Fruit fly (Drosophila melanogaster) whole organism, embryonic: ENCODE measurements around the gene Lerp.
A peak's percentile ranks its signal among the peaks of the same experiment; 100 is the strongest.

Source experiments
- Atf-2 ChIP-seq: fragments of 200-800 bp; sonication (Bioruptor generic); optimal IDR thresholded peaks from 2 replicates; lab custom pipeline; 2016; ENCODE audit warnings: missing biosample characterization, missing genetic modification characterization
- Awh ChIP-seq: fragments of 200-800 bp; sonication (Bioruptor generic); IDR thresholded peaks from 2 replicates; pipeline ENCODE4, ENCODE4 v1.3.6; 2022; ENCODE audit warnings: missing biosample characterization, missing genetic modification characterization
- B-H2 ChIP-seq: fragments of 200-800 bp; sonication (Bioruptor generic); optimal IDR thresholded peaks from 2 replicates; lab custom pipeline; 2018; ENCODE audit warnings: missing biosample characterization, mild to moderate bottlenecking, missing genetic modification characterization
- CG10565 ChIP-seq: fragments of 200-800 bp; sonication (Bioruptor generic); optimal IDR thresholded peaks from 3 replicates; lab custom pipeline; 2016; ENCODE audit warnings: missing biosample characterization, mild to moderate bottlenecking, missing genetic modification characterization
- CG10654 ChIP-seq: fragments of 200-800 bp; sonication (Bioruptor generic); optimal IDR thresholded peaks from 2 replicates; lab custom pipeline; 2016; ENCODE audit warnings: missing biosample characterization, missing genetic modification characterization
- CG11085 ChIP-seq: fragments of 200-800 bp; sonication (Bioruptor generic); IDR thresholded peaks from 2 replicates; pipeline ENCODE4 v1.3.6; 2022; ENCODE audit warnings: missing biosample characterization, missing genetic modification characterization
- CG11696 ChIP-seq: fragments of 200-800 bp; sonication (Bioruptor generic); IDR thresholded peaks from 2 replicates; pipeline ENCODE4 v1.3.6; 2022; ENCODE audit warnings: missing biosample characterization, missing genetic modification characterization
- CG12071 ChIP-seq: fragments of 200-800 bp; sonication (Bioruptor generic); optimal IDR thresholded peaks from 3 replicates; lab custom pipeline; 2018; ENCODE audit warnings: missing biosample characterization, mild to moderate bottlenecking, missing genetic modification characterization
- CG12104 ChIP-seq: fragments of 200-800 bp; sonication (Bioruptor generic); optimal IDR thresholded peaks from 3 replicates; lab custom pipeline; 2016; ENCODE audit warnings: missing biosample characterization, missing genetic modification characterization
- CG12219 ChIP-seq: fragments of 200-800 bp; sonication (Bioruptor generic); optimal IDR thresholded peaks from 3 replicates; lab custom pipeline; 2018; ENCODE audit warnings: missing biosample characterization, mild to moderate bottlenecking, missing genetic modification characterization
- CG1602 ChIP-seq: fragments of 200-800 bp; sonication (Bioruptor generic); optimal IDR thresholded peaks from 3 replicates; lab custom pipeline; 2016; ENCODE audit warnings: missing biosample characterization, missing genetic modification characterization
- CG17328 ChIP-seq: fragments of 200-800 bp; sonication (Bioruptor generic); IDR thresholded peaks from 2 replicates; pipeline ENCODE4 v1.3.6; 2022; ENCODE audit warnings: missing biosample characterization, missing genetic modification characterization
- CG17361 ChIP-seq: fragments of 200-800 bp; sonication (Bioruptor generic); IDR thresholded peaks from 3 replicates; pipeline ENCODE4 v1.3.6; 2022; ENCODE audit warnings: missing biosample characterization, missing genetic modification characterization
- CG2889 ChIP-seq: fragments of 200-800 bp; sonication (Bioruptor generic); IDR thresholded peaks from 3 replicates; pipeline ENCODE4 v1.3.6; 2022; ENCODE audit warnings: missing biosample characterization, missing genetic modification characterization
- CG30020 ChIP-seq: fragments of 200-800 bp; optimal IDR thresholded peaks from 2 replicates; lab custom pipeline; 2019; ENCODE audit warnings: missing biosample characterization, mild to moderate bottlenecking, missing genetic modification characterization, moderate library complexity
- CG33557 ChIP-seq: fragments of 200-800 bp; sonication (Bioruptor generic); optimal IDR thresholded peaks from 2 replicates; lab custom pipeline; 2019; ENCODE audit warnings: missing biosample characterization, mild to moderate bottlenecking, missing genetic modification characterization, moderate library complexity
- CG3726 ChIP-seq: fragments of 200-800 bp; sonication (Bioruptor generic); IDR thresholded peaks from 3 replicates; pipeline ENCODE4, ENCODE4 v1.3.6; 2022; ENCODE audit warnings: missing biosample characterization, missing genetic modification characterization
- CG4328 ChIP-seq: fragments of 200-800 bp; sonication (Bioruptor generic); optimal IDR thresholded peaks from 3 replicates; lab custom pipeline; 2017; ENCODE audit warnings: missing biosample characterization, missing genetic modification reagents, missing genetic modification characterization
- CG4360 ChIP-seq: fragments of 200-800 bp; sonication (Bioruptor generic); IDR thresholded peaks from 2 replicates; pipeline ENCODE4 v1.3.6; 2022; ENCODE audit warnings: missing biosample characterization, missing genetic modification characterization
- CG4617 ChIP-seq: fragments of 200-800 bp; sonication (Bioruptor generic); optimal IDR thresholded peaks from 3 replicates; lab custom pipeline; 2016; ENCODE audit warnings: missing biosample characterization, missing genetic modification characterization, borderline replicate concordance
- CG4854 ChIP-seq: fragments of 200-800 bp; sonication (Bioruptor generic); optimal IDR thresholded peaks from 2 replicates; lab custom pipeline; 2016; ENCODE audit warnings: missing biosample characterization, missing genetic modification characterization, inconsistent platforms
- CG5180 ChIP-seq: fragments of 200-800 bp; sonication (Bioruptor generic); optimal IDR thresholded peaks from 3 replicates; lab custom pipeline; 2017; ENCODE audit warnings: missing biosample characterization, missing genetic modification characterization, mild to moderate bottlenecking, moderate library complexity, missing genetic modification reagents
- CG6254 ChIP-seq: fragments of 200-800 bp; sonication (Bioruptor generic); optimal IDR thresholded peaks from 3 replicates; lab custom pipeline; 2017; ENCODE audit warnings: mild to moderate bottlenecking, missing biosample characterization, missing genetic modification reagents, missing genetic modification characterization
- CG7271 ChIP-seq: fragments of 200-800 bp; sonication (Bioruptor generic); optimal IDR thresholded peaks from 2 replicates; lab custom pipeline; 2018; ENCODE audit warnings: missing biosample characterization, mild to moderate bottlenecking, missing genetic modification characterization, moderate library complexity
- CG9215 ChIP-seq: fragments of 200-800 bp; sonication (Bioruptor generic); IDR thresholded peaks from 2 replicates; pipeline ENCODE4 v1.3.6; 2022; ENCODE audit warnings: missing biosample characterization, missing genetic modification characterization
- CG9797 ChIP-seq: fragments of 200-800 bp; sonication (Bioruptor generic); optimal IDR thresholded peaks from 3 replicates; lab custom pipeline; 2018; ENCODE audit warnings: missing biosample characterization, mild to moderate bottlenecking, missing genetic modification characterization
- Dbx ChIP-seq: fragments of 200-800 bp; sonication (Bioruptor generic); IDR thresholded peaks from 3 replicates; pipeline ENCODE4 v1.3.6; 2022; ENCODE audit warnings: missing biosample characterization, missing genetic modification characterization
- E2f2 ChIP-seq: fragments of 200-800 bp; sonication (Bioruptor generic); IDR thresholded peaks from 2 replicates; pipeline ENCODE4 v1.3.6; 2022; ENCODE audit warnings: missing biosample characterization, missing genetic modification characterization
- Ets97D ChIP-seq: fragments of 200-800 bp; sonication (Bioruptor generic); optimal IDR thresholded peaks from 3 replicates; lab custom pipeline; 2016; ENCODE audit warnings: missing biosample characterization, missing genetic modification characterization
- Gsc ChIP-seq: fragments of 200-800 bp; sonication (Bioruptor generic); IDR thresholded peaks from 2 replicates; pipeline ENCODE4 v1.3.6; 2022; ENCODE audit warnings: missing biosample characterization, missing genetic modification characterization
- H2.0 ChIP-seq: fragments of 200-800 bp; sonication (Bioruptor generic); IDR thresholded peaks from 2 replicates; pipeline ENCODE4 v1.3.6; 2022; ENCODE audit warnings: missing biosample characterization, missing genetic modification characterization
- Kr ChIP-seq: fragments of 200-800 bp; sonication (Bioruptor generic); optimal IDR thresholded peaks from 2 replicates; lab custom pipeline; 2017; ENCODE audit warnings: missing biosample characterization, mild to moderate bottlenecking, missing genetic modification characterization
- Oaz ChIP-seq: fragments of 200-800 bp; sonication (Bioruptor generic); IDR thresholded peaks from 2 replicates; pipeline ENCODE4 v1.3.6; 2022; ENCODE audit warnings: missing biosample characterization, missing genetic modification characterization
- Opbp ChIP-seq: fragments of 200-800 bp; sonication (Bioruptor generic); IDR thresholded peaks from 3 replicates; pipeline ENCODE4 v1.3.6; 2022; ENCODE audit warnings: missing biosample characterization, missing genetic modification characterization; ENCODE audit not compliant: partially characterized antibody
- Sry-δ ChIP-seq: fragments of 200-800 bp; sonication (Bioruptor generic); optimal IDR thresholded peaks from 2 replicates; lab custom pipeline; 2016; ENCODE audit warnings: missing biosample characterization, missing genetic modification characterization
- TFAM ChIP-seq: fragments of 200-800 bp; sonication (Bioruptor generic); optimal IDR thresholded peaks from 2 replicates; lab custom pipeline; 2017; ENCODE audit warnings: missing biosample characterization, missing genetic modification characterization, inconsistent platforms
- YL-1 ChIP-seq: fragments of 200-800 bp; sonication (Bioruptor generic); optimal IDR thresholded peaks from 3 replicates; lab custom pipeline; 2017; ENCODE audit warnings: missing biosample characterization, mild to moderate bottlenecking, missing genetic modification characterization
- caup ChIP-seq: fragments of 200-800 bp; sonication (Bioruptor generic); optimal IDR thresholded peaks from 3 replicates; lab custom pipeline; 2017; ENCODE audit warnings: missing biosample characterization, mild to moderate bottlenecking, missing genetic modification characterization, moderate library complexity; ENCODE audit not compliant: severe bottlenecking
- ci ChIP-seq: fragments of 200-800 bp; sonication (Bioruptor generic); IDR thresholded peaks from 3 replicates; pipeline ENCODE4 v1.3.6; 2022; ENCODE audit warnings: missing biosample characterization, missing genetic modification characterization
- croc ChIP-seq: fragments of 200-800 bp; sonication (Bioruptor generic); conservative IDR thresholded peaks from 3 replicates; pipeline ENCODE4 v1.3.6; 2022; ENCODE audit warnings: missing biosample characterization, missing genetic modification characterization
- hb ChIP-seq: fragments of 200-800 bp; sonication (Bioruptor generic); IDR thresholded peaks from 3 replicates; pipeline ENCODE4 v1.3.6; 2022; ENCODE audit warnings: missing biosample characterization, missing genetic modification characterization; ENCODE audit not compliant: partially characterized antibody
- mld ChIP-seq: fragments of 200-800 bp; sonication (Bioruptor generic); IDR thresholded peaks from 3 replicates; pipeline ENCODE4 v1.3.6; 2022; ENCODE audit warnings: missing biosample characterization, missing genetic modification characterization; ENCODE audit not compliant: partially characterized antibody
- pan ChIP-seq, 4 experiments: fragments of >200 bp in 3 of 4; fragments of 200-800 bp in 1 of 4; sonication (Bioruptor generic) in 1 of 4; optimal IDR thresholded peaks in 3 of 4; IDR thresholded peaks in 1 of 4; 2 replicates each; pipeline versions ENCODE4 v1.3.6 to Lab custom; 2017 to 2022; ENCODE audit warnings: missing biosample characterization in 2 of 4, missing genetic modification characterization in 2 of 4, mixed read lengths in 1 of 4
- peb ChIP-seq: fragments of 200-800 bp; sonication (Bioruptor generic); IDR thresholded peaks from 2 replicates; pipeline ENCODE4 v1.3.6; 2022; ENCODE audit warnings: missing biosample characterization, missing genetic modification characterization
- pfk ChIP-seq: fragments of 200-800 bp; sonication (Bioruptor generic); optimal IDR thresholded peaks from 2 replicates; lab custom pipeline; 2018; ENCODE audit warnings: missing biosample characterization, mild to moderate bottlenecking, missing genetic modification characterization, moderate library complexity
- psq ChIP-seq: fragments of 200-800 bp; sonication (Bioruptor generic); optimal IDR thresholded peaks from 2 replicates; lab custom pipeline; 2017; ENCODE audit warnings: missing biosample characterization, missing genetic modification characterization
- row ChIP-seq: fragments of 200-800 bp; sonication (Bioruptor generic); IDR thresholded peaks from 3 replicates; pipeline ENCODE4 v1.3.6; 2022; ENCODE audit warnings: missing biosample characterization, missing genetic modification characterization
- scrt ChIP-seq: fragments of 200-800 bp; sonication (Bioruptor generic); optimal IDR thresholded peaks from 2 replicates; lab custom pipeline; 2018; ENCODE audit warnings: missing biosample characterization, mild to moderate bottlenecking, missing genetic modification characterization, moderate library complexity
- seq ChIP-seq: fragments of 200-800 bp; sonication (Bioruptor generic); IDR thresholded peaks from 2 replicates; pipeline ENCODE4 v1.3.6; 2022; ENCODE audit warnings: missing biosample characterization, missing genetic modification characterization
- tin ChIP-seq: fragments of 200-800 bp; sonication (Bioruptor generic); optimal IDR thresholded peaks from 3 replicates; lab custom pipeline; 2016; ENCODE audit warnings: missing biosample characterization, missing genetic modification characterization

The Lerp gene

DNA sequence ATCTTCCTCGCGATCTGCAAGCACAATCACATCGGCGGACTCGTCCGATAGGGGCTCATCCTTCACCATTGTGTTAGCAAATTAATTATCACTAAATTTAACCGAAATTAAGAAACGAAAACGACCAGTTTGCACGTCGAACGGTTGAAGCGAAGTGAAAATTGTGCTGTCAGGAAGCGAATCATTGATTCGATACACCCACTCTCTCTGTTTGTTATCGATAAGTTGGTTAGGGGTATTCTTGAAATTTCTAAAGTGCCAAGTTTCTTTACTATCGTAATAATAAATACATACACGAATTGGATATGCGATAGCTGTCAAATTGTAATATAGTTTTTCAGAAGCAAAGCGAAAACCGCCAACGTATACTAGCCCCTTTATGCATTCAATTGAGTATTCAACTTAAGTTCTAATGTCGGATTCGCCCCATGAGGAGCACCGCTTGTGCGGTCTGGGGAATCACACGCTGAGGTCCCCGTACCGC is 12.7 kb upstream of the Lerp start, which contains the start of gene Rb97D (continued):
- TF ChIP-seq CG12104 (peak; percentile 34), Gsc (GFP tag; lab: Robert Waterston, UW) (no peak), TFAM (GFP tag; lab: Kevin White, UChicago) (no peak), pfk (GFP tag; lab: Kevin White, UChicago) (no peak), CG11085 (peak; percentile 61; the same call in 1 of the 2 replicates), pan (optimal IDR thresholded peaks at IDR 0.05; lab: Kevin White, UChicago) (no peak), pan (GFP tag; optimal IDR thresholded peaks at IDR 0.05 in 1 of 2, IDR thresholded peaks at IDR 0.05 in 1 of 2) (peak in 1 of 2 experiments; percentile 84), Kr (GFP tag; lab: Kevin White, UChicago) (no peak), Dbx (GFP tag; lab: Robert Waterston, UW) (peak; percentile 82), B-H2 (GFP tag; lab: Kevin White, UChicago) (peak; percentile 73), CG10654 (GFP tag; lab: Kevin White, UChicago) (peak; percentile 61), CG6254 (no peak), CG4360 (GFP tag; lab: Robert Waterston, UW) (no peak; the same call in 1 of the 2 replicates), CG5180 (GFP tag; lab: Kevin White, UChicago) (peak; percentile 65), CG3726 (GFP tag; lab: Robert Waterston, UW) (no peak), CG10565 (no peak), scrt (GFP tag; lab: Kevin White, UChicago) (peak; percentile 20), CG4854 (GFP tag; lab: Kevin White, UChicago) (peak; percentile 34), CG12071 (peak; percentile 35), seq (GFP tag; lab: Robert Waterston, UW) (peak; percentile 32; the same call in 1 of the 2 replicates), Opbp (GFP tag; lab: Robert Waterston, UW) (peak; percentile 83; the same call in 2 of the 3 replicates), CG1602 (GFP tag; lab: Kevin White, UChicago) (peak; percentile 63), psq (GFP tag; lab: Kevin White, UChicago) (no peak), Awh (GFP tag; lab: Robert Waterston, UW) (peak; percentile 43; the same call in 1 of the 2 replicates), H2.0 (GFP tag; lab: Robert Waterston, UW) (peak; percentile 46), CG9797 (GFP tag; lab: Kevin White, UChicago) (peak; percentile 17), CG17328 (GFP tag; lab: Robert Waterston, UW) (peak; percentile 78), row (GFP tag; lab: Robert Waterston, UW) (peak; percentile 91), CG2889 (no peak), CG4328 (peak; percentile 39), CG11696 (no peak), CG17361 (GFP tag; lab: Robert Waterston, UW) (peak; percentile 76), CG33557 (GFP tag; lab: Kevin White, UChicago) (peak; percentile 66), ci (GFP tag; lab: Robert Waterston, UW) (peak; percentile 87), tin (GFP tag; lab: Kevin White, UChicago) (peak; percentile 64), CG12219 (GFP tag; lab: Kevin White, UChicago) (peak; percentile 62), peb (GFP tag; lab: Robert Waterston, UW) (peak; percentile 37; the same call in 1 of the 2 replicates), CG4617 (GFP tag; lab: Kevin White, UChicago) (peak; percentile 67), croc (GFP tag; lab: Robert Waterston, UW) (peak; percentile 28; the same call in 1 of the 3 replicates), CG7271 (tag; lab: Kevin White, UChicago) (no peak), CG9215 (peak; percentile 45), Ets97D (GFP tag; lab: Kevin White, UChicago) (peak; percentile 91), E2f2 (GFP tag; lab: Robert Waterston, UW) (peak; percentile 50), Oaz (GFP tag; lab: Robert Waterston, UW) (no peak), CG30020 (tag; lab: Kevin White, UChicago) (peak; percentile 65), caup (GFP tag; lab: Kevin White, UChicago) (peak; percentile 78), mld (peak; percentile 48; the same call in 2 of the 3 replicates), Atf-2 (GFP tag; lab: Kevin White, UChicago) (peak; percentile 32), Sry-δ (GFP tag; lab: Kevin White, UChicago) (peak; percentile 72), YL-1 (peak; percentile 81), hb (GFP tag; lab: Robert Waterston, UW) (peak; percentile 77)
